Fruit fly (Drosophila melanogaster): Measurements from ENCODE around the gene Obp8a.

The Obp8a gene

dm6 chrX:9243417-9243884 lies 28.8 kb downstream of the Obp8a start, which contains the start of the genes mxc and Larp7 (continued):
- TF ChIP-seq vnd (GFP tag; IDR thresholded peaks at IDR 0.05; ENCODE audit: partially characterized antibody) (peak; percentile 87), CG7839 (tag; optimal IDR thresholded peaks at IDR 0.05) (no peak), CHES-1-like (GFP tag; optimal IDR thresholded peaks at IDR 0.05) (peak; percentile 78), lbe (GFP tag; optimal IDR thresholded peaks at IDR 0.05) (no peak), scrt (GFP tag; optimal IDR thresholded peaks at IDR 0.05) (no peak), fd64A (GFP tag; optimal IDR thresholded peaks at IDR 0.05) (no peak), crp (GFP tag; optimal IDR thresholded peaks at IDR 0.05) (peak in 1 of 2 experiments; percentile 57), NC2β (GFP tag; optimal IDR thresholded peaks at IDR 0.05) (peak; percentile 36), odd (GFP tag; optimal IDR thresholded peaks at IDR 0.05) (no peak), CG3281 (GFP tag; optimal IDR thresholded peaks at IDR 0.05) (no peak), CG1832 (GFP tag; optimal IDR thresholded peaks at IDR 0.05) (no peak), Meics (GFP tag; optimal IDR thresholded peaks at IDR 0.05) (no peak), CG12219 (GFP tag; optimal IDR thresholded peaks at IDR 0.05) (no peak), Hr51 (GFP tag; optimal IDR thresholded peaks at IDR 0.05) (peak in 1 of 2 experiments; percentile 42), CG5245 (GFP tag; optimal IDR thresholded peaks at IDR 0.05) (peak; percentile 8), cwo (GFP tag; optimal IDR thresholded peaks at IDR 0.05) (no peak), CG30431 (GFP tag; optimal IDR thresholded peaks at IDR 0.05) (no peak), shn (GFP tag; optimal IDR thresholded peaks at IDR 0.05) (peak; percentile 63), CG6254 (GFP tag; optimal IDR thresholded peaks at IDR 0.05) (no peak), CG7357 (GFP tag; IDR thresholded peaks at IDR 0.05) (peak; percentile 60; the same call in 1 of the 3 replicates), CG32772 (GFP tag; IDR thresholded peaks at IDR 0.05) (peak; percentile 41; the same call in 1 of the 2 replicates), CoRest (tag; optimal IDR thresholded peaks at IDR 0.05) (peak; percentile 79), CG42726 (GFP tag; IDR thresholded peaks at IDR 0.05; ENCODE audit: partially characterized antibody) (no peak), CG3995 (GFP tag; optimal IDR thresholded peaks at IDR 0.05) (peak; percentile 11), CG3838 (GFP tag; optimal IDR thresholded peaks at IDR 0.05) (no peak), Oaz (GFP tag; IDR thresholded peaks at IDR 0.05) (no peak), zfh2 (GFP tag; optimal IDR thresholded peaks at IDR 0.05) (peak; percentile 77), Fer2 (tag; optimal IDR thresholded peaks at IDR 0.05) (no peak), ATbp (GFP tag; optimal IDR thresholded peaks at IDR 0.05) (no peak), CG11456 (GFP tag; IDR thresholded peaks at IDR 0.05) (0 out of 3 replicates have a peak, but pooled peaks have one; percentile 44), repo (GFP tag; optimal IDR thresholded peaks at IDR 0.05) (no peak), ab (GFP tag; optimal IDR thresholded peaks at IDR 0.05) (no peak), Atf3 (GFP tag; optimal IDR thresholded peaks at IDR 0.05) (no peak), CG4854 (GFP tag; optimal IDR thresholded peaks at IDR 0.05) (no peak), CG18476 (GFP tag; optimal IDR thresholded peaks at IDR 0.05) (peak; percentile 27), Lim3 (GFP tag; IDR thresholded peaks at IDR 0.05) (no peak), CG3726 (GFP tag; IDR thresholded peaks at IDR 0.05) (no peak), gsb-n (tag; optimal IDR thresholded peaks at IDR 0.05) (no peak), chm (GFP tag; IDR thresholded peaks at IDR 0.05) (no peak), CG8924 (tag; optimal IDR thresholded peaks at IDR 0.05) (peak; percentile 53), Elba2 (GFP tag; optimal IDR thresholded peaks at IDR 0.05) (peak; percentile 82), CG2712 (tag; optimal IDR thresholded peaks at IDR 0.05) (peak; percentile 64), twi (tag; optimal IDR thresholded peaks at IDR 0.05) (peak; percentile 69), Ssrp (tag; optimal IDR thresholded peaks at IDR 0.05) (peak; percentile 59), jumu (GFP tag; optimal IDR thresholded peaks at IDR 0.05) (peak; percentile 75), tna (GFP tag; IDR thresholded peaks at IDR 0.05; ENCODE audit: partially characterized antibody) (peak; percentile 62; the same call in 1 of the 2 replicates), Sox102F (GFP tag; optimal IDR thresholded peaks at IDR 0.05) (no peak), dimm (GFP tag; IDR thresholded peaks at IDR 0.05) (no peak), CG4424 (GFP tag; optimal IDR thresholded peaks at IDR 0.05) (peak; percentile 34), CG15514 (GFP tag; optimal IDR thresholded peaks at IDR 0.05) (no peak)

Measured in whole organism, embryonic.